Fruit fly (Drosophila melanogaster): ENCODE measurements around the gene RpS10b.

RpS10b gene

DNA sequence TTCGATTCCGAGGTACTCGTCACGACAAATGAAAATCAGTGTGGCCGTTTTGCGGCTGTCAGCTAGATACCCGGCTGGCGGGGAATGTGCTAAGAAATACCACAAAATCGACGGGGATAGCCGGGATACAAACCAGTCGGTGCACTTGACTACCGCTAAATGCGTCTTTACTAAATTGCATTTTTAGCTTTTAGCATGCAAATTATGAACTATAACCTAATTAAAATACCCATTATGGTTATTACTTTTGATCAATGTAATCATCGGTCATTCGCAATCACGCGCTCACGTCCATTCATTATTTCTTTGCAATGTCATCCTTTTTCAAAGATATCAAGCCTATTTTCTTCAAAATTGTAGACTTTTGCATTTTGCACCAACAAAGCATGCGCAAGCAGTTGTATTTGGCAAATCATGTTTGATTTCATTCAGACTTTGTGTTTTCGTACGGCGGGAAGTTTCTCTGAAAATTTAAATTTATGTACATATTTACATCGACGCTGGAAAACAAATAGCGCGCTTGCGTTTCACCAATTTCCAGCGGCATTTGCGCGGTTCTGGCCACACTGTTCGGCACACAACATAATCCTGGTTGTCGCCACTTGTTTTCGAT, 40.6 kb downstream of the RpS10b start, which contains the start of gene Rcd-1 (continued):
- no peak for TF ChIP-seq CG6175 (GFP tag; IDR thresholded peaks at IDR 0.05)
- TF ChIP-seq CG12659 (GFP tag; optimal IDR thresholded peaks at IDR 0.05): peak; percentile 28
- no peak for TF ChIP-seq Sry-β (GFP tag; optimal IDR thresholded peaks at IDR 0.05)
- no peak for TF ChIP-seq NK7.1 (GFP tag; optimal IDR thresholded peaks at IDR 0.05)
- no peak for TF ChIP-seq CG14441 (GFP tag; IDR thresholded peaks at IDR 0.05)
- no peak for TF ChIP-seq sug (tag; optimal IDR thresholded peaks at IDR 0.05)
- TF ChIP-seq Gsc (GFP tag; IDR thresholded peaks at IDR 0.05): no peak
- no peak for TF ChIP-seq Optix (GFP tag; IDR thresholded peaks at IDR 0.05)
- no peak for TF ChIP-seq CG30431 (GFP tag; optimal IDR thresholded peaks at IDR 0.05)
- TF ChIP-seq CHES-1-like (GFP tag; optimal IDR thresholded peaks at IDR 0.05): peak; percentile 16
- no peak for TF ChIP-seq da (GFP tag; optimal IDR thresholded peaks at IDR 0.05)
- peak; percentile 24 for TF ChIP-seq CG33213 (GFP tag; optimal IDR thresholded peaks at IDR 0.05)
- no peak for TF ChIP-seq H15 (GFP tag; IDR thresholded peaks at IDR 0.05)
- peak; percentile 44 for TF ChIP-seq CG14710 (tag; optimal IDR thresholded peaks at IDR 0.05)
- no peak for TF ChIP-seq CG17385 (GFP tag; optimal IDR thresholded peaks at IDR 0.05)
- TF ChIP-seq CG15514 (GFP tag; optimal IDR thresholded peaks at IDR 0.05): peak; percentile 36
- TF ChIP-seq Spps (tag; optimal IDR thresholded peaks at IDR 0.05): no peak

DNA sequence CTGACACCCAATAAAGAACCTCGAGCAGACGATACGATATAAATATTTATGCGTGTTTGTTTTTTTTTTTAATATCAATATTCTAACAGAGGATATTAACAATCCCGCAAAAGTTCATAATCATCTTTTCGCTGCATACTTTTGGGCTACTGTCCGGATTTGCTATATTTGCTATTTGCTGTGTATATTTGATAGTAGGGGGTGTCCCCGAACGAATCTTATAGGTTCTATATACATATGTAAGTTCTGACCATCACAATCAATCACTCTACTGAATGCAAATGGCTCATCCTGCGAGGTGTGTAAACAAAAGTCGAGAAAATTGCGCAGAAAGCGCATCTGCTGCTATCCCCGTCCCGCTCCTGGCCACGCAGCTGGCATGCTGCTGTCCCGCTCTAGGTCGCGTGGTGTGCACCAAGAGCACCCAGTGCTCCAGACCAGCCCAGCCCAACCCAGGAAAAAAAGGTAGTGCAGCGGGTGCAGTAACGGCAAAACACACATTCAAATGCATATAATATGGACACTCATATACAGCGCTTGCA, 42.9 kb downstream of the RpS10b start:
- TF ChIP-seq CG1832 (GFP tag; optimal IDR thresholded peaks at IDR 0.05) (peak; percentile 66), fru (optimal IDR thresholded peaks at IDR 0.05) (no peak), sens-2 (GFP tag; IDR thresholded peaks at IDR 0.05) (no peak), caup (GFP tag; optimal IDR thresholded peaks at IDR 0.05; ENCODE audit: severe bottlenecking) (no peak), zen (tag; optimal IDR thresholded peaks at IDR 0.05) (no peak), CG7839 (tag; optimal IDR thresholded peaks at IDR 0.05) (no peak), unc-4 (GFP tag; IDR thresholded peaks at IDR 0.05; ENCODE audit: partially characterized antibody) (no peak), CG5180 (GFP tag; optimal IDR thresholded peaks at IDR 0.05) (no peak), CG4328 (GFP tag; optimal IDR thresholded peaks at IDR 0.05) (no peak), CG6272 (GFP tag; IDR thresholded peaks at IDR 0.05) (no peak), MBD-R2 (GFP tag; IDR thresholded peaks at IDR 0.05) (peak; percentile 34; the same call in 1 of the 2 replicates), gro (GFP tag; optimal IDR thresholded peaks at IDR 0.05) (no peak), lbe (GFP tag; optimal IDR thresholded peaks at IDR 0.05) (no peak), CG17802 (tag; optimal IDR thresholded peaks at IDR 0.05) (no peak), Dek (tag; optimal IDR thresholded peaks at IDR 0.05) (no peak), CG6254 (GFP tag; optimal IDR thresholded peaks at IDR 0.05) (peak; percentile 46), Med (GFP tag) (peak; percentile 37), Hmx (GFP tag; optimal IDR thresholded peaks at IDR 0.05) (no peak), CG8478 (optimal IDR thresholded peaks at IDR 0.05) (peak; percentile 59), CG11456 (GFP tag; IDR thresholded peaks at IDR 0.05) (no peak), CG2875 (GFP tag; optimal IDR thresholded peaks at IDR 0.05) (no peak), CG13894 (tag; optimal IDR thresholded peaks at IDR 0.05) (no peak), twi (tag; optimal IDR thresholded peaks at IDR 0.05) (no peak), Bgb (GFP tag; IDR thresholded peaks at IDR 0.05; ENCODE audit: partially characterized antibody) (0 out of 2 replicates have a peak, but pooled peaks have one; percentile 13), gcm2 (GFP tag; optimal IDR thresholded peaks at IDR 0.05) (no peak), gem (tag; optimal IDR thresholded peaks at IDR 0.05) (no peak), Usf (GFP tag; optimal IDR thresholded peaks at IDR 0.05) (no peak)

Measured in whole organism, embryonic.